Worm (Caenorhabditis elegans) whole organism, L1 larva: Measurements from ENCODE around the gene C14A4.7.

Source experiments
- F16B12.6 ChIP-seq: fragments of 150-350 bp; optimal IDR thresholded peaks from 2 replicates; lab custom pipeline; 2014; ENCODE audit warnings: missing biosample characterization, missing genetic modification characterization
- ama-1 ChIP-seq: fragments of 150-350 bp; optimal IDR thresholded peaks from 2 replicates; lab custom pipeline; 2014
- ceh-63 ChIP-seq: fragments of 200-800 bp; sonication (Bioruptor generic); optimal IDR thresholded peaks from 2 replicates; lab custom pipeline; 2018; ENCODE audit warnings: mild to moderate bottlenecking, missing genetic modification characterization, missing compliant biosample characterization
- ceh-8 ChIP-seq: fragments of 200-800 bp; sonication (Bioruptor generic); optimal IDR thresholded peaks from 2 replicates; lab custom pipeline; 2018; ENCODE audit warnings: mild to moderate bottlenecking, missing genetic modification characterization, moderate library complexity, missing compliant biosample characterization
- ceh-88 ChIP-seq: fragments of 200-800 bp; sonication (Bioruptor generic); IDR thresholded peaks from 2 replicates; pipeline ENCODE4 v1.3.6; 2022; ENCODE audit warnings: missing genetic modification characterization, missing compliant biosample characterization
- ceh-90 ChIP-seq: sonication (generic microtip); optimal IDR thresholded peaks from 2 replicates; lab custom pipeline; 2016; ENCODE audit warnings: missing genetic modification characterization, missing compliant biosample characterization
- ces-1 ChIP-seq: fragments of 150-350 bp; optimal IDR thresholded peaks from 2 replicates; lab custom pipeline; 2014; ENCODE audit warnings: missing biosample characterization, missing genetic modification reagents, missing genetic modification characterization
- dsc-1 ChIP-seq: sonication (generic microtip); optimal IDR thresholded peaks from 2 replicates; lab custom pipeline; 2016; ENCODE audit warnings: mild to moderate bottlenecking, missing genetic modification characterization, missing compliant biosample characterization
- efl-1 ChIP-seq, 4 experiments: fragments of 150-350 bp; optimal IDR thresholded peaks in 3 of 4; peaks in 1 of 4; 1 replicate in 1 of 4; 2 replicates in 3 of 4; lab custom pipeline; 2014; ENCODE audit warnings: missing biosample characterization in 2 of 4, missing genetic modification characterization in 2 of 4, missing genetic modification reagents in 2 of 4
- efl-3 ChIP-seq: fragments of 200-800 bp; sonication (Bioruptor generic); optimal IDR thresholded peaks from 2 replicates; lab custom pipeline; 2018; ENCODE audit warnings: mild to moderate bottlenecking, missing genetic modification characterization, missing compliant biosample characterization
- elt-3 ChIP-seq, 6 experiments: fragments of 150-350 bp in 1 of 6; sonication (generic microtip); optimal IDR thresholded peaks; 2 replicates each; lab custom pipeline; 2017 to 2018; ENCODE audit warnings: missing biosample characterization in 6 of 6, missing genetic modification characterization in 6 of 6, inconsistent platforms in 1 of 6
- ets-5 ChIP-seq: fragments of 200-800 bp; sonication (Bioruptor generic); IDR thresholded peaks from 2 replicates; pipeline ENCODE4 v1.3.6; 2022; ENCODE audit warnings: missing genetic modification characterization, missing compliant biosample characterization
- fkh-10 ChIP-seq: sonication (generic microtip); optimal IDR thresholded peaks from 2 replicates; lab custom pipeline; 2017; ENCODE audit warnings: missing biosample characterization, missing genetic modification reagents, missing genetic modification characterization
- fkh-4 ChIP-seq: sonication (generic microtip); optimal IDR thresholded peaks from 2 replicates; lab custom pipeline; 2016; ENCODE audit warnings: missing compliant biosample characterization, missing genetic modification characterization, borderline replicate concordance
- fkh-8 ChIP-seq: sonication (generic microtip); optimal IDR thresholded peaks from 2 replicates; lab custom pipeline; 2016; ENCODE audit warnings: mild to moderate bottlenecking, missing genetic modification characterization, missing compliant biosample characterization
- grh-1 ChIP-seq: fragments of 200-800 bp; sonication (Bioruptor generic); IDR thresholded peaks from 2 replicates; pipeline ENCODE4 v1.3.6; 2022; ENCODE audit warnings: missing genetic modification reagents, missing genetic modification characterization, missing compliant biosample characterization
- hlh-17 ChIP-seq: fragments of 200-800 bp; sonication (Bioruptor generic); optimal IDR thresholded peaks from 2 replicates; lab custom pipeline; 2018; ENCODE audit warnings: missing genetic modification characterization, mild to moderate bottlenecking, missing compliant biosample characterization, moderate library complexity, borderline replicate concordance
- hlh-4 ChIP-seq: sonication (generic microtip); optimal IDR thresholded peaks from 2 replicates; lab custom pipeline; 2016; ENCODE audit warnings: mild to moderate bottlenecking, missing genetic modification characterization, missing compliant biosample characterization
- hpl-2 ChIP-seq: fragments of 150-350 bp; optimal IDR thresholded peaks from 2 replicates; lab custom pipeline; 2014; ENCODE audit warnings: missing biosample characterization, missing genetic modification reagents, missing genetic modification characterization
- irx-1 ChIP-seq: sonication (generic microtip); optimal IDR thresholded peaks from 2 replicates; lab custom pipeline; 2016; ENCODE audit warnings: missing genetic modification characterization, missing compliant biosample characterization
- isw-1 ChIP-seq: fragments of 200-800 bp; sonication (Bioruptor generic); IDR thresholded peaks from 2 replicates; pipeline ENCODE4 v1.3.6; 2022; ENCODE audit warnings: missing genetic modification characterization, missing compliant biosample characterization
- lin-13 ChIP-seq: fragments of 150-350 bp; optimal IDR thresholded peaks from 2 replicates; lab custom pipeline; 2014; ENCODE audit warnings: missing biosample characterization, missing genetic modification reagents, missing genetic modification characterization
- lin-14 ChIP-seq: fragments of 200-800 bp; sonication (Bioruptor generic); optimal IDR thresholded peaks from 2 replicates; lab custom pipeline; 2018; ENCODE audit warnings: mild to moderate bottlenecking, missing genetic modification characterization, moderate library complexity, missing compliant biosample characterization
- lin-15B ChIP-seq: fragments of 150-350 bp; sonication (generic microtip); optimal IDR thresholded peaks from 3 replicates; lab custom pipeline; 2014; ENCODE audit warnings: missing biosample characterization, missing genetic modification characterization
- lin-39 ChIP-seq: fragments of 150-350 bp; optimal IDR thresholded peaks from 2 replicates; lab custom pipeline; 2014; ENCODE audit warnings: missing biosample characterization, missing genetic modification reagents, missing genetic modification characterization
- lsy-2 ChIP-seq, 2 experiments: fragments of 150-350 bp; optimal IDR thresholded peaks; 2 replicates each; lab custom pipeline; 2014; ENCODE audit warnings: missing biosample characterization in 2 of 2, missing genetic modification characterization in 2 of 2
- mab-9 ChIP-seq: fragments of 200-800 bp; sonication (Bioruptor generic); IDR thresholded peaks from 2 replicates; pipeline ENCODE4 v1.3.6; 2022; ENCODE audit warnings: missing genetic modification reagents, missing genetic modification characterization, missing compliant biosample characterization
- mdl-1 ChIP-seq, 2 experiments: fragments of 150-350 bp; optimal IDR thresholded peaks; 2 replicates each; lab custom pipeline; 2014 to 2017; ENCODE audit warnings: missing biosample characterization in 2 of 2, missing genetic modification characterization in 2 of 2, inconsistent platforms in 1 of 2
- mep-1 ChIP-seq: fragments of 150-350 bp; optimal IDR thresholded peaks from 2 replicates; lab custom pipeline; 2014; ENCODE audit warnings: missing biosample characterization, missing genetic modification characterization
- nhr-11 ChIP-seq: fragments of 150-350 bp; optimal IDR thresholded peaks from 2 replicates; lab custom pipeline; 2014; ENCODE audit warnings: missing biosample characterization, missing genetic modification characterization
- nhr-19 ChIP-seq: fragments of 200-800 bp; sonication (Bioruptor generic); conservative IDR thresholded peaks from 2 replicates; pipeline ENCODE4 v1.3.6; 2022; ENCODE audit warnings: missing genetic modification characterization, missing compliant biosample characterization
- nhr-237 ChIP-seq: fragments of 150-350 bp; optimal IDR thresholded peaks from 2 replicates; lab custom pipeline; 2014; ENCODE audit warnings: missing biosample characterization, missing genetic modification characterization
- nhr-28 ChIP-seq: fragments of 150-350 bp; optimal IDR thresholded peaks from 2 replicates; lab custom pipeline; 2014; ENCODE audit warnings: missing biosample characterization, missing genetic modification characterization
- nhr-47 ChIP-seq: sonication (generic microtip); optimal IDR thresholded peaks from 2 replicates; lab custom pipeline; 2016; ENCODE audit warnings: mild to moderate bottlenecking, missing genetic modification characterization, moderate library complexity, missing compliant biosample characterization
- nhr-76 ChIP-seq: sonication (generic microtip); optimal IDR thresholded peaks from 2 replicates; lab custom pipeline; 2017; ENCODE audit warnings: missing biosample characterization, missing genetic modification characterization
- nhr-77 ChIP-seq: fragments of 150-350 bp; optimal IDR thresholded peaks from 2 replicates; lab custom pipeline; 2014; ENCODE audit warnings: missing biosample characterization, missing genetic modification characterization
- nhr-84 ChIP-seq: sonication (generic microtip); optimal IDR thresholded peaks from 2 replicates; lab custom pipeline; 2017; ENCODE audit warnings: missing biosample characterization, missing genetic modification characterization
- nhr-85 ChIP-seq: sonication (generic microtip); peaks from one replicate; lab custom pipeline; 2016; ENCODE audit warnings: missing genetic modification characterization, inconsistent platforms, missing compliant biosample characterization
- nhr-90 ChIP-seq: sonication (generic microtip); optimal IDR thresholded peaks from 2 replicates; lab custom pipeline; 2016; ENCODE audit warnings: mild to moderate bottlenecking, missing genetic modification characterization, missing compliant biosample characterization; ENCODE audit not compliant: poor library complexity
- pag-3 ChIP-seq: sonication (generic microtip); optimal IDR thresholded peaks from 2 replicates; lab custom pipeline; 2017; ENCODE audit warnings: missing genetic modification characterization, mild to moderate bottlenecking, missing compliant biosample characterization, antibody characterized with exemption, borderline replicate concordance; ENCODE audit not compliant: insufficient read depth
- pqm-1 ChIP-seq: sonication (generic microtip); optimal IDR thresholded peaks from 3 replicates; lab custom pipeline; 2017; ENCODE audit warnings: missing biosample characterization, missing genetic modification characterization
- rnt-1 ChIP-seq: sonication (generic microtip); optimal IDR thresholded peaks from 2 replicates; lab custom pipeline; 2016; ENCODE audit warnings: mild to moderate bottlenecking, missing genetic modification characterization, moderate library complexity, missing compliant biosample characterization
- skn-1 ChIP-seq: fragments of 150-350 bp; optimal IDR thresholded peaks from 2 replicates; lab custom pipeline; 2014; ENCODE audit warnings: missing biosample characterization, missing genetic modification characterization
- snpc-4 ChIP-seq: fragments of 150-350 bp; optimal IDR thresholded peaks from 2 replicates; lab custom pipeline; 2014; ENCODE audit warnings: missing biosample characterization, missing genetic modification characterization
- snu-23 ChIP-seq: sonication (generic microtip); optimal IDR thresholded peaks from 2 replicates; lab custom pipeline; 2016; ENCODE audit warnings: missing genetic modification characterization, missing compliant biosample characterization
- sptf-1 ChIP-seq: fragments of 150-350 bp; optimal IDR thresholded peaks from 2 replicates; lab custom pipeline; 2014; ENCODE audit warnings: missing biosample characterization, missing genetic modification characterization
- sup-37 ChIP-seq: fragments of 200-800 bp; sonication (Bioruptor generic); optimal IDR thresholded peaks from 2 replicates; lab custom pipeline; 2018; ENCODE audit warnings: mild to moderate bottlenecking, missing genetic modification characterization, missing compliant biosample characterization
- tbx-2 ChIP-seq: sonication (generic microtip); optimal IDR thresholded peaks from 2 replicates; lab custom pipeline; 2016; ENCODE audit warnings: missing genetic modification characterization, missing compliant biosample characterization
- unc-30 ChIP-seq: sonication (generic microtip); optimal IDR thresholded peaks from 2 replicates; lab custom pipeline; 2017; ENCODE audit warnings: missing biosample characterization, missing genetic modification characterization
- unc-98 ChIP-seq: fragments of 200-800 bp; sonication (Bioruptor generic); IDR thresholded peaks from 2 replicates; pipeline ENCODE4 v1.3.6; 2022; ENCODE audit warnings: missing genetic modification characterization, missing compliant biosample characterization
- vab-15 ChIP-seq: sonication (generic microtip); optimal IDR thresholded peaks from 2 replicates; lab custom pipeline; 2017; ENCODE audit warnings: missing genotype, mild to moderate bottlenecking, missing genetic modification characterization, missing compliant biosample characterization
- zag-1 ChIP-seq: fragments of 150-350 bp; optimal IDR thresholded peaks from 2 replicates; lab custom pipeline; 2014; ENCODE audit warnings: missing biosample characterization, missing genetic modification characterization

Gene C14A4.7

DNA sequence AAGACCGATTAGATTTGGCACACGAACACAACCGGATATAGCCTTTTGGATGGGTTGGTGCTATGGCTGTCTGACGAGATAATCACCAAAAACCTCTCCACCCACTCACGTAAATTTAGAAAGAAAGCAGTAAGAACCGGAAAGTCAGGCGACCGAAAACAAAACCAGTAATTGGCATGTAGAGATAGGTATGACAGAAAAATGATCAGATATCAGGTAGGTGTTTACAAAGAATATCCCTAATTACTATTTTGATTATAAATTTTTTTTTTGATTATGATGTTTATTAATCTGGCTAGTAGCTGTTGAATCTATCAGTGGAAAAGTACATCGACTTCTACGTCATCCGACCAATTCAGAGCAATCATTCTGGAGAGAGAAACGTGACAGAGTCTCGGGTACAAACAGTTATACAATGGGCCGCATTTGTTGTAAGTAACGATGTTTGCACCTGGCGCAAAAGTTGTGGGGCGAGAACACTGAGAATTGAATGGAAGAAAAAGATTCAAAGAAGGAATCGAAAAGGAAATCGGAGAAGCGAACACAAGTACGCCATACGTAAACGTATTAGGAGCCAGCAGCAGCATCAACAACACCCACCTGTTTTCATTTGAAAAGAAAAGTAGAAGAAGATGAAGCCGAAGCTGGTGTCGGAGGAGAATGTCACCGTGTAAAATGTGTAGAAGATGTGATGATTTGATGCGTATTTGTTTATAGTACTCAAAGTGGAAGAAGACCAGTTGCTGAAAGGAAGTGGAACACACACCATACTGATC, 45.3 kb downstream of the C14A4.7 start:
- TF ChIP-seq elt-3 (tag; optimal IDR thresholded peaks at IDR 0.05; lab: Kevin White, UChicago), result peak in 1 of 6 experiments; percentile 74
- peak; percentile 47 for TF ChIP-seq nhr-90 (tag; lab: Kevin White, UChicago)
- no peak for TF ChIP-seq efl-3 (GFP tag; lab: Kevin White, UChicago)
- TF ChIP-seq dsc-1 (tag; lab: Kevin White, UChicago), result peak; percentile 32
- TF ChIP-seq lin-14, result peak; percentile 1
- TF ChIP-seq skn-1 (tag; lab: Kevin White, UChicago), result peak; percentile 5
- no peak for TF ChIP-seq rnt-1
- no peak for TF ChIP-seq nhr-237 (tag; lab: Kevin White, UChicago)
- TF ChIP-seq ces-1, result no peak
- no peak for TF ChIP-seq irx-1 (tag; lab: Kevin White, UChicago)
- TF ChIP-seq isw-1 (GFP tag; lab: Robert Waterston, UW), result no peak
- TF ChIP-seq vab-15, result no peak
- no peak for TF ChIP-seq pqm-1 (tag; lab: Kevin White, UChicago)
- TF ChIP-seq pag-3, result no peak
- peak; percentile 12 for TF ChIP-seq snu-23
- TF ChIP-seq ets-5 (GFP tag; lab: Robert Waterston, UW), result no peak
- no peak for TF ChIP-seq hlh-4 (tag; lab: Kevin White, UChicago)
- no peak for TF ChIP-seq unc-30 (tag; lab: Kevin White, UChicago)
- TF ChIP-seq ceh-63, result no peak
- TF ChIP-seq lsy-2 (tag; optimal IDR thresholded peaks at IDR 0.05; lab: Kevin White, UChicago), result peak; percentile 14 to 26
- TF ChIP-seq mdl-1 (tag; optimal IDR thresholded peaks at IDR 0.05; lab: Kevin White, UChicago), result peak in 1 of 2 experiments; percentile 35
- no peak for TF ChIP-seq lin-15B
- no peak for TF ChIP-seq ceh-90
- TF ChIP-seq F16B12.6 (tag; lab: Kevin White, UChicago), result no peak
- TF ChIP-seq tbx-2 (tag; lab: Kevin White, UChicago), result no peak
- TF ChIP-seq fkh-8 (tag; lab: Kevin White, UChicago), result peak; percentile 69
- TF ChIP-seq nhr-76 (tag; lab: Kevin White, UChicago), result no peak
- TF ChIP-seq ceh-88 (GFP tag; lab: Robert Waterston, UW), result no peak
- TF ChIP-seq ama-1, result peak; percentile 25
- no peak for TF ChIP-seq nhr-28
- 0 out of 2 replicates have a peak, but pooled peaks have one; percentile 19 for TF ChIP-seq nhr-19
- TF ChIP-seq zag-1 (tag; lab: Kevin White, UChicago), result no peak
- TF ChIP-seq mab-9 (GFP tag; lab: Robert Waterston, UW), result no peak
- no peak for TF ChIP-seq sptf-1
- TF ChIP-seq nhr-47 (tag; lab: Kevin White, UChicago), result peak; percentile 38
- no peak for TF ChIP-seq sup-37 (GFP tag; lab: Kevin White, UChicago)
- no peak for TF ChIP-seq nhr-84 (tag; lab: Kevin White, UChicago)
- TF ChIP-seq lin-13 (GFP tag; lab: Kevin White, UChicago), result no peak
- no peak for TF ChIP-seq fkh-10 (GFP tag; lab: Kevin White, UChicago)
- TF ChIP-seq lin-39 (tag; lab: Kevin White, UChicago), result peak; percentile 12
- peak; percentile 63 for TF ChIP-seq ceh-8 (GFP tag; lab: Kevin White, UChicago)
- TF ChIP-seq fkh-4 (tag; lab: Kevin White, UChicago), result no peak
- TF ChIP-seq efl-1 (optimal IDR thresholded peaks at IDR 0.05; lab: Kevin White, UChicago), result no peak
- peak in 1 of 2 experiments; percentile 16 for TF ChIP-seq efl-1 (GFP tag; optimal IDR thresholded peaks at IDR 0.05 in 1 of 2; lab: Kevin White, UChicago)
- no peak for TF ChIP-seq nhr-11 (tag; lab: Kevin White, UChicago)
- peak; percentile 57; the same call in 1 of the 2 replicates for TF ChIP-seq grh-1 (GFP tag; lab: Robert Waterston, UW)
- TF ChIP-seq snpc-4 (tag; lab: Kevin White, UChicago), result no peak
- TF ChIP-seq hlh-17 (GFP tag; lab: Kevin White, UChicago), result no peak
- TF ChIP-seq mep-1 (tag; lab: Kevin White, UChicago), result peak; percentile 54
- TF ChIP-seq nhr-85 (tag; lab: Kevin White, UChicago), result peak; percentile 20
- TF ChIP-seq nhr-77 (tag; lab: Kevin White, UChicago), result no peak
- no peak for TF ChIP-seq unc-98 (GFP tag; lab: Robert Waterston, UW)
- no peak for TF ChIP-seq hpl-2 (GFP tag; lab: Kevin White, UChicago)
